Fruit fly (Drosophila melanogaster) whole organism, embryonic: ENCODE data around the gene CG4461.

Experiments
- Abd-B ChIP-seq: fragments of 200-800 bp; sonication (Bioruptor generic); optimal IDR thresholded peaks from 2 replicates; lab custom pipeline; 2018; ENCODE audit warnings: missing biosample characterization, mild to moderate bottlenecking, missing genetic modification characterization, moderate library complexity
- Aef1 ChIP-seq: fragments of 200-800 bp; sonication (Bioruptor generic); IDR thresholded peaks from 3 replicates; pipeline ENCODE4 v1.3.6; 2022; ENCODE audit warnings: missing biosample characterization, missing genetic modification characterization
- Atf6 ChIP-seq: fragments of 200-800 bp; sonication (Bioruptor generic); IDR thresholded peaks from 2 replicates; pipeline ENCODE4 v1.3.6; 2022; ENCODE audit warnings: missing biosample characterization, missing genetic modification characterization
- Blimp-1 ChIP-seq: fragments of 200-800 bp; sonication (Bioruptor generic); optimal IDR thresholded peaks from 3 replicates; lab custom pipeline; 2018; ENCODE audit warnings: missing biosample characterization, missing genetic modification characterization, mild to moderate bottlenecking, moderate library complexity, missing genetic modification reagents
- CG10959 ChIP-seq: fragments of 200-800 bp; sonication (Bioruptor generic); IDR thresholded peaks from 2 replicates; pipeline ENCODE4 v1.3.6; 2022; ENCODE audit warnings: missing biosample characterization, missing genetic modification characterization
- CG12769 ChIP-seq: fragments of 200-800 bp; sonication (Bioruptor generic); optimal IDR thresholded peaks from 2 replicates; lab custom pipeline; 2019; ENCODE audit warnings: missing biosample characterization, mild to moderate bottlenecking, missing genetic modification characterization, moderate library complexity
- CG15514 ChIP-seq: fragments of 200-800 bp; sonication (Bioruptor generic); optimal IDR thresholded peaks from 3 replicates; lab custom pipeline; 2017; ENCODE audit warnings: missing biosample characterization, missing genetic modification characterization, mild to moderate bottlenecking, moderate library complexity, missing genetic modification reagents
- CG1647 ChIP-seq: fragments of 200-800 bp; sonication (Bioruptor generic); optimal IDR thresholded peaks from 3 replicates; lab custom pipeline; 2016; ENCODE audit warnings: missing biosample characterization, missing genetic modification characterization
- CG17361 ChIP-seq: fragments of 200-800 bp; sonication (Bioruptor generic); IDR thresholded peaks from 3 replicates; pipeline ENCODE4 v1.3.6; 2022; ENCODE audit warnings: missing biosample characterization, missing genetic modification characterization
- CG31441 ChIP-seq: fragments of 200-800 bp; sonication (Bioruptor generic); IDR thresholded peaks from 2 replicates; pipeline ENCODE4 v1.3.6; 2022; ENCODE audit warnings: missing biosample characterization, missing genetic modification characterization
- CG3281 ChIP-seq: fragments of 200-800 bp; sonication (Bioruptor generic); optimal IDR thresholded peaks from 3 replicates; lab custom pipeline; 2017; ENCODE audit warnings: missing biosample characterization, mild to moderate bottlenecking, missing genetic modification characterization
- CG33557 ChIP-seq: fragments of 200-800 bp; sonication (Bioruptor generic); optimal IDR thresholded peaks from 2 replicates; lab custom pipeline; 2019; ENCODE audit warnings: missing biosample characterization, mild to moderate bottlenecking, missing genetic modification characterization, moderate library complexity
- CG34224 ChIP-seq: fragments of 200-800 bp; sonication (Bioruptor generic); IDR thresholded peaks from 3 replicates; pipeline ENCODE4 v1.3.6; 2022; ENCODE audit warnings: missing biosample characterization, missing genetic modification characterization; ENCODE audit not compliant: partially characterized antibody
- CG3995 ChIP-seq: fragments of 200-800 bp; sonication (Bioruptor generic); optimal IDR thresholded peaks from 3 replicates; lab custom pipeline; 2016; ENCODE audit warnings: missing biosample characterization, missing genetic modification characterization
- CG6683 ChIP-seq: fragments of 200-800 bp; sonication (Bioruptor generic); optimal IDR thresholded peaks from 2 replicates; lab custom pipeline; 2017; ENCODE audit warnings: missing biosample characterization, mild to moderate bottlenecking, missing genetic modification characterization, missing genetic modification reagents
- CG7372 ChIP-seq: fragments of 200-800 bp; sonication (Bioruptor generic); IDR thresholded peaks from 2 replicates; pipeline ENCODE4 v1.3.6; 2022; ENCODE audit warnings: missing biosample characterization, missing genetic modification characterization
- CG7786 ChIP-seq: fragments of 200-800 bp; sonication (Bioruptor generic); optimal IDR thresholded peaks from 2 replicates; lab custom pipeline; 2016; ENCODE audit warnings: missing biosample characterization, missing genetic modification characterization
- CG7839 ChIP-seq: fragments of 200-800 bp; sonication (Bioruptor generic); optimal IDR thresholded peaks from 3 replicates; lab custom pipeline; 2018; ENCODE audit warnings: missing biosample characterization, mild to moderate bottlenecking, missing genetic modification characterization, moderate library complexity
- CG8290 ChIP-seq, 3 experiments: fragments of 200-800 bp; sonication (Bioruptor generic); optimal IDR thresholded peaks; 2 replicates each; lab custom pipeline; 2016 to 2019; ENCODE audit warnings: missing biosample characterization in 3 of 3, missing genetic modification characterization in 3 of 3, mild to moderate bottlenecking in 2 of 3, moderate library complexity in 1 of 3
- CG9437 ChIP-seq: fragments of 200-800 bp; sonication (Bioruptor generic); optimal IDR thresholded peaks from 2 replicates; lab custom pipeline; 2018; ENCODE audit warnings: missing biosample characterization, mild to moderate bottlenecking, missing genetic modification characterization
- CHES-1-like ChIP-seq: fragments of 200-800 bp; sonication (Bioruptor generic); optimal IDR thresholded peaks from 2 replicates; lab custom pipeline; 2016; ENCODE audit warnings: missing biosample characterization, missing genetic modification characterization
- Drgx ChIP-seq: fragments of 200-800 bp; sonication (Bioruptor generic); IDR thresholded peaks from 2 replicates; pipeline ENCODE4 v1.3.6; 2022; ENCODE audit warnings: missing biosample characterization, missing genetic modification characterization
- HLH54F ChIP-seq: fragments of 200-800 bp; sonication (Bioruptor generic); optimal IDR thresholded peaks from 3 replicates; lab custom pipeline; 2016; ENCODE audit warnings: missing biosample characterization, missing genetic modification characterization
- HLHmδ ChIP-seq: fragments of 200-800 bp; sonication (Bioruptor generic); optimal IDR thresholded peaks from 2 replicates; lab custom pipeline; 2018; ENCODE audit warnings: missing biosample characterization, mild to moderate bottlenecking, missing genetic modification characterization, moderate library complexity
- Hr39 ChIP-seq: fragments of >200 bp; optimal IDR thresholded peaks from 2 replicates; lab custom pipeline; 2017
- Jarid2 ChIP-seq: fragments of 200-800 bp; sonication (Bioruptor generic); optimal IDR thresholded peaks from 3 replicates; lab custom pipeline; 2017; ENCODE audit warnings: mild to moderate bottlenecking, missing biosample characterization, missing genetic modification reagents, missing genetic modification characterization
- Max ChIP-seq: fragments of 200-800 bp; sonication (Bioruptor generic); optimal IDR thresholded peaks from 2 replicates; lab custom pipeline; 2016; ENCODE audit warnings: missing biosample characterization, mild to moderate bottlenecking, missing genetic modification characterization
- Mes4 ChIP-seq: fragments of 200-800 bp; sonication (Bioruptor generic); optimal IDR thresholded peaks from 2 replicates; lab custom pipeline; 2016; ENCODE audit warnings: missing biosample characterization, missing genetic modification characterization
- Nf-YC ChIP-seq: fragments of 200-800 bp; optimal IDR thresholded peaks from 3 replicates; lab custom pipeline; 2019; ENCODE audit warnings: missing biosample characterization, mild to moderate bottlenecking, missing genetic modification characterization, moderate library complexity
- Stat92E ChIP-seq, 3 experiments: fragments of >200 bp in 2 of 3; fragments of 200-800 bp in 1 of 3; sonication (Bioruptor generic) in 1 of 3; optimal IDR thresholded peaks; 2 replicates each; lab custom pipeline; 2017 to 2019; ENCODE audit warnings: missing biosample characterization in 3 of 3, missing genetic modification characterization in 3 of 3, mild to moderate bottlenecking in 1 of 3, moderate library complexity in 1 of 3
- bab2 ChIP-seq: fragments of 200-800 bp; sonication (Bioruptor generic); optimal IDR thresholded peaks from 2 replicates; lab custom pipeline; 2016; ENCODE audit warnings: missing biosample characterization, missing genetic modification characterization
- cg ChIP-seq: fragments of 200-800 bp; sonication (Bioruptor generic); optimal IDR thresholded peaks from 3 replicates; lab custom pipeline; 2019; ENCODE audit warnings: missing biosample characterization, mild to moderate bottlenecking, missing genetic modification characterization, moderate library complexity
- chn ChIP-seq: fragments of 200-800 bp; sonication (Bioruptor generic); optimal IDR thresholded peaks from 2 replicates; lab custom pipeline; 2016; ENCODE audit warnings: missing biosample characterization, missing genetic modification characterization
- corto ChIP-seq: fragments of 200-800 bp; sonication (Bioruptor generic); optimal IDR thresholded peaks from 2 replicates; lab custom pipeline; 2016; ENCODE audit warnings: missing biosample characterization, mild to moderate bottlenecking, missing genetic modification characterization, moderate library complexity
- crc ChIP-seq: fragments of 200-800 bp; sonication (Bioruptor generic); optimal IDR thresholded peaks from 2 replicates; lab custom pipeline; 2016; ENCODE audit warnings: missing biosample characterization, missing genetic modification characterization
- fd102C ChIP-seq: fragments of 200-800 bp; sonication (Bioruptor generic); optimal IDR thresholded peaks from 2 replicates; lab custom pipeline; 2018; ENCODE audit warnings: missing biosample characterization, mild to moderate bottlenecking, missing genetic modification characterization, moderate library complexity
- hbn ChIP-seq: fragments of 200-800 bp; sonication (Bioruptor generic); IDR thresholded peaks from 2 replicates; pipeline ENCODE4 v1.3.6; 2022; ENCODE audit warnings: missing biosample characterization, missing genetic modification characterization; ENCODE audit not compliant: partially characterized antibody
- lab ChIP-seq: fragments of 200-800 bp; sonication (Bioruptor generic); optimal IDR thresholded peaks from 3 replicates; lab custom pipeline; 2017; ENCODE audit warnings: missing biosample characterization, missing genetic modification characterization, mild to moderate bottlenecking, moderate library complexity, missing genetic modification reagents
- mirr ChIP-seq: fragments of 200-800 bp; sonication (Bioruptor generic); optimal IDR thresholded peaks from 3 replicates; lab custom pipeline; 2018; ENCODE audit warnings: missing biosample characterization, mild to moderate bottlenecking, missing genetic modification characterization
- mld ChIP-seq: fragments of 200-800 bp; sonication (Bioruptor generic); IDR thresholded peaks from 3 replicates; pipeline ENCODE4 v1.3.6; 2022; ENCODE audit warnings: missing biosample characterization, missing genetic modification characterization; ENCODE audit not compliant: partially characterized antibody
- nerfin-2 ChIP-seq: fragments of 200-800 bp; sonication (Bioruptor generic); IDR thresholded peaks from 2 replicates; pipeline ENCODE4 v1.3.6; 2022; ENCODE audit warnings: missing biosample characterization, missing genetic modification characterization; ENCODE audit not compliant: partially characterized antibody
- nom ChIP-seq: fragments of 200-800 bp; sonication (Bioruptor generic); optimal IDR thresholded peaks from 2 replicates; lab custom pipeline; 2017; ENCODE audit warnings: missing biosample characterization, missing genetic modification characterization, mild to moderate bottlenecking, moderate library complexity, missing genetic modification reagents
- oc ChIP-seq: fragments of 200-800 bp; sonication (Bioruptor generic); optimal IDR thresholded peaks from 2 replicates; lab custom pipeline; 2018; ENCODE audit warnings: missing biosample characterization, mild to moderate bottlenecking, missing genetic modification characterization, moderate library complexity
- pb ChIP-seq: fragments of 200-800 bp; sonication (Bioruptor generic); optimal IDR thresholded peaks from 3 replicates; lab custom pipeline; 2016; ENCODE audit warnings: missing biosample characterization, missing genetic modification characterization
- sd ChIP-seq: fragments of 200-800 bp; sonication (Bioruptor generic); optimal IDR thresholded peaks from 3 replicates; lab custom pipeline; 2018; ENCODE audit warnings: missing biosample characterization, mild to moderate bottlenecking, missing genetic modification characterization, moderate library complexity
- slbo ChIP-seq: fragments of 200-800 bp; sonication (Bioruptor generic); IDR thresholded peaks from 2 replicates; pipeline ENCODE4 v1.3.6; 2022; ENCODE audit warnings: missing biosample characterization, missing genetic modification characterization
- sna ChIP-seq: fragments of 200-800 bp; sonication (Bioruptor generic); IDR thresholded peaks from 2 replicates; pipeline ENCODE4 v1.3.6; 2022; ENCODE audit warnings: missing biosample characterization, missing genetic modification characterization; ENCODE audit not compliant: partially characterized antibody
- vvl ChIP-seq: fragments of 200-800 bp; sonication (Bioruptor generic); IDR thresholded peaks from 2 replicates; pipeline ENCODE4 v1.3.6; 2022; ENCODE audit warnings: missing biosample characterization, missing genetic modification characterization
- yki ChIP-seq: fragments of >200 bp; optimal IDR thresholded peaks from 3 replicates; lab custom pipeline; 2018
- zen ChIP-seq: fragments of 200-800 bp; sonication (Bioruptor generic); optimal IDR thresholded peaks from 3 replicates; lab custom pipeline; 2018; ENCODE audit warnings: missing biosample characterization, mild to moderate bottlenecking, missing genetic modification characterization, moderate library complexity

The CG4461 gene

DNA sequence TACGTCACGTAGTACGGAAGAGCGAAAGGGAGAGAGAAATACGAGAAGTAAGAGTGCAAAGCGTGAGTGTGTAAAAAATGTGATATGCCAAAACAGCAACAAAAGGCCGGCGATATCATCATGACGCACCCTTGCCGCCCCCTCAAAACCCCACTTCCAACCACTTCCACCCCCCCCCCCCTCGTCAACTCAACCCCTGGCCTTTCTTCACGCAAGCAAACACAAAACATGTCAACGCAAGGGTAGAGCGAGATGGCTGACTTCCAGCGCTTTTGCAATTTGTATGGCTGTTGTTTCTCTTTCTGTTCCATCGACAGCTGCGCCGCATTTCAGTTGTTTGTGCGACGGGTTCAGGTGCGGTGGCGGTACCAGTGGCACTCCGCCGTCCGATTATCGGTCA lies 39.5 kb upstream of the CG4461 start (continued):
- no peak for TF ChIP-seq pb (GFP tag; lab: Kevin White, UChicago)
- TF ChIP-seq Abd-B (GFP tag; lab: Kevin White, UChicago): no peak
- TF ChIP-seq Blimp-1 (GFP tag; lab: Kevin White, UChicago): peak; percentile 1
- peak; percentile 52; the same call in 1 of the 2 replicates for TF ChIP-seq CG7372 (GFP tag; lab: Robert Waterston, UW)
- TF ChIP-seq chn (GFP tag; lab: Kevin White, UChicago): no peak
- no peak for TF ChIP-seq fd102C (GFP tag; lab: Kevin White, UChicago)
- peak; percentile 60; the same call in 1 of the 2 replicates for TF ChIP-seq Drgx (GFP tag; lab: Robert Waterston, UW)
- TF ChIP-seq CG3995: no peak
- no peak for TF ChIP-seq oc
- peak; percentile 9 for TF ChIP-seq CG3281
- TF ChIP-seq Stat92E (GFP tag; optimal IDR thresholded peaks at IDR 0.05; lab: Kevin White, UChicago): no peak
- no peak for TF ChIP-seq CG8290 (GFP tag; optimal IDR thresholded peaks at IDR 0.05; lab: Kevin White, UChicago)
- TF ChIP-seq CG8290 (tag; optimal IDR thresholded peaks at IDR 0.05; lab: Kevin White, UChicago): peak in 1 of 2 experiments; percentile 23
- no peak for TF ChIP-seq zen (tag; lab: Kevin White, UChicago)
- TF ChIP-seq CG7786: no peak
- TF ChIP-seq bab2 (GFP tag; lab: Kevin White, UChicago): no peak
- no peak for TF ChIP-seq CG10959 (GFP tag; lab: Robert Waterston, UW)
- no peak for TF ChIP-seq crc (GFP tag; lab: Kevin White, UChicago)
- TF ChIP-seq lab (GFP tag; lab: Kevin White, UChicago): peak; percentile 64
- TF ChIP-seq CG17361 (GFP tag; lab: Robert Waterston, UW): no peak
- peak; percentile 50 for TF ChIP-seq slbo (GFP tag; lab: Robert Waterston, UW)
- peak; percentile 47 for TF ChIP-seq CG9437 (GFP tag; lab: Kevin White, UChicago)
- peak; percentile 12; the same call in 1 of the 3 replicates for TF ChIP-seq CG34224 (GFP tag; lab: Robert Waterston, UW)
- TF ChIP-seq corto (GFP tag; lab: Kevin White, UChicago): no peak
- no peak for TF ChIP-seq Nf-YC
- TF ChIP-seq nom (GFP tag; lab: Kevin White, UChicago): peak; percentile 63
- peak; percentile 80 for TF ChIP-seq Aef1 (GFP tag; lab: Robert Waterston, UW)
- TF ChIP-seq HLH54F (GFP tag; lab: Kevin White, UChicago): no peak
- TF ChIP-seq CG33557 (GFP tag; lab: Kevin White, UChicago): no peak
- TF ChIP-seq Jarid2: peak; percentile 3
- no peak for TF ChIP-seq Hr39
- TF ChIP-seq Mes4 (GFP tag; lab: Kevin White, UChicago): no peak
- TF ChIP-seq CHES-1-like (GFP tag; lab: Kevin White, UChicago): no peak
- TF ChIP-seq CG1647 (GFP tag; lab: Kevin White, UChicago): no peak
- TF ChIP-seq sna (GFP tag; lab: Robert Waterston, UW): no peak
- peak; percentile 36 for TF ChIP-seq sd
- TF ChIP-seq nerfin-2 (GFP tag; lab: Robert Waterston, UW): no peak
- TF ChIP-seq HLHmδ (GFP tag; lab: Kevin White, UChicago): no peak
- TF ChIP-seq CG12769 (tag; lab: Kevin White, UChicago): peak; percentile 68
- no peak for TF ChIP-seq CG6683 (GFP tag; lab: Kevin White, UChicago)
- no peak for TF ChIP-seq cg (GFP tag; lab: Kevin White, UChicago)
- no peak for TF ChIP-seq CG7839
- peak; percentile 47; the same call in 1 of the 2 replicates for TF ChIP-seq vvl
- peak; percentile 43 for TF ChIP-seq mirr (GFP tag; lab: Kevin White, UChicago)
- no peak for TF ChIP-seq yki
- no peak for TF ChIP-seq CG31441 (GFP tag; lab: Robert Waterston, UW)
- TF ChIP-seq mld (GFP tag; lab: Robert Waterston, UW): no peak
- TF ChIP-seq hbn (GFP tag; lab: Robert Waterston, UW): no peak
- TF ChIP-seq Max (GFP tag; lab: Kevin White, UChicago): no peak
- peak; percentile 34; the same call in 1 of the 2 replicates for TF ChIP-seq Atf6 (GFP tag; lab: Robert Waterston, UW)
- peak; percentile 7 for TF ChIP-seq CG15514 (GFP tag; lab: Kevin White, UChicago)
